Fruit fly (Drosophila melanogaster): ENCODE measurements around the gene CG15468.

CG15468 gene

dm6 chrX:4909938-4910778 lies 50.8 kb downstream of the CG15468 start:
- TF ChIP-seq CG14711 (tag; optimal IDR thresholded peaks at IDR 0.05) (peak; percentile 99), CG11617 (GFP tag; optimal IDR thresholded peaks at IDR 0.05) (peak; percentile 100), Hr96 (GFP tag; optimal IDR thresholded peaks at IDR 0.05) (peak; percentile 100), CG33017 (tag; optimal IDR thresholded peaks at IDR 0.05) (peak; percentile 99), ovo (GFP tag; optimal IDR thresholded peaks at IDR 0.05) (peak; percentile 99), cic (GFP tag; optimal IDR thresholded peaks at IDR 0.05) (peak; percentile 96), CG7101 (tag; optimal IDR thresholded peaks at IDR 0.05) (peak; percentile 100), CG5204 (GFP tag; optimal IDR thresholded peaks at IDR 0.05) (peak; percentile 98), tj (GFP tag; optimal IDR thresholded peaks at IDR 0.05) (peak; percentile 100), Mnt (GFP tag; optimal IDR thresholded peaks at IDR 0.05) (peak; percentile 99), cnc (optimal IDR thresholded peaks at IDR 0.05) (no peak), Crg-1 (GFP tag; optimal IDR thresholded peaks at IDR 0.05) (peak; percentile 100), CG1620 (GFP tag; optimal IDR thresholded peaks at IDR 0.05) (peak; percentile 100), Clk (GFP tag; optimal IDR thresholded peaks at IDR 0.05) (peak; percentile 99), bab1 (GFP tag; optimal IDR thresholded peaks at IDR 0.05) (peak; percentile 100), CG12768 (GFP tag; optimal IDR thresholded peaks at IDR 0.05) (peak; percentile 100), CG7045 (GFP tag; optimal IDR thresholded peaks at IDR 0.05) (peak; percentile 99), toe (GFP tag; optimal IDR thresholded peaks at IDR 0.05) (peak; percentile 98), pad (GFP tag; optimal IDR thresholded peaks at IDR 0.05) (peak; percentile 97), kay (GFP tag; ENCODE audit: borderline replicate concordance) (peak; percentile 98)
